Fruit fly (Drosophila melanogaster) whole organism, embryonic: ENCODE data around the gene Lcp65Ae.

Experiments used
- Adf1 ChIP-seq: fragments of 200-800 bp; sonication (Bioruptor generic); IDR thresholded peaks from 2 replicates; pipeline ENCODE4 v1.3.6; 2022; ENCODE audit warnings: missing biosample characterization, missing genetic modification characterization
- B-H2 ChIP-seq: fragments of 200-800 bp; sonication (Bioruptor generic); optimal IDR thresholded peaks from 2 replicates; lab custom pipeline; 2018; ENCODE audit warnings: missing biosample characterization, mild to moderate bottlenecking, missing genetic modification characterization
- Blimp-1 ChIP-seq: fragments of 200-800 bp; sonication (Bioruptor generic); optimal IDR thresholded peaks from 3 replicates; lab custom pipeline; 2018; ENCODE audit warnings: missing biosample characterization, missing genetic modification characterization, mild to moderate bottlenecking, moderate library complexity, missing genetic modification reagents
- BtbVII ChIP-seq: fragments of 200-800 bp; sonication (Bioruptor generic); optimal IDR thresholded peaks from 3 replicates; lab custom pipeline; 2017; ENCODE audit warnings: missing biosample characterization, mild to moderate bottlenecking, missing genetic modification characterization
- CG10543 ChIP-seq: fragments of 200-800 bp; sonication (Bioruptor generic); optimal IDR thresholded peaks from 3 replicates; lab custom pipeline; 2017; ENCODE audit warnings: missing biosample characterization, mild to moderate bottlenecking, missing genetic modification characterization, moderate library complexity
- CG11093 ChIP-seq: fragments of 200-800 bp; sonication (Bioruptor generic); IDR thresholded peaks from 3 replicates; pipeline ENCODE4 v1.3.6; 2022; ENCODE audit warnings: missing biosample characterization, missing genetic modification characterization
- CG12769 ChIP-seq: fragments of 200-800 bp; sonication (Bioruptor generic); optimal IDR thresholded peaks from 2 replicates; lab custom pipeline; 2019; ENCODE audit warnings: missing biosample characterization, mild to moderate bottlenecking, missing genetic modification characterization, moderate library complexity
- CG12942 ChIP-seq: fragments of 200-800 bp; sonication (Bioruptor generic); optimal IDR thresholded peaks from 3 replicates; lab custom pipeline; 2016; ENCODE audit warnings: missing biosample characterization, missing genetic modification characterization
- CG13894 ChIP-seq: fragments of 200-800 bp; sonication (Bioruptor generic); optimal IDR thresholded peaks from 3 replicates; lab custom pipeline; 2018; ENCODE audit warnings: missing biosample characterization, mild to moderate bottlenecking, missing genetic modification characterization, moderate library complexity
- CG15514 ChIP-seq: fragments of 200-800 bp; sonication (Bioruptor generic); optimal IDR thresholded peaks from 3 replicates; lab custom pipeline; 2017; ENCODE audit warnings: missing biosample characterization, missing genetic modification characterization, mild to moderate bottlenecking, moderate library complexity, missing genetic modification reagents
- CG15601 ChIP-seq: fragments of 200-800 bp; sonication (Bioruptor generic); optimal IDR thresholded peaks from 3 replicates; lab custom pipeline; 2019; ENCODE audit warnings: missing biosample characterization, mild to moderate bottlenecking, missing genetic modification characterization, moderate library complexity
- CG16813 ChIP-seq: fragments of 200-800 bp; sonication (Bioruptor generic); IDR thresholded peaks from 3 replicates; pipeline ENCODE4 v1.3.6; 2022; ENCODE audit warnings: missing biosample characterization, missing genetic modification characterization; ENCODE audit not compliant: partially characterized antibody
- CG17912 ChIP-seq: fragments of 200-800 bp; sonication (Bioruptor generic); optimal IDR thresholded peaks from 2 replicates; lab custom pipeline; 2018; ENCODE audit warnings: missing biosample characterization, mild to moderate bottlenecking, missing genetic modification characterization
- CG2116 ChIP-seq: fragments of 200-800 bp; sonication (Bioruptor generic); optimal IDR thresholded peaks from 3 replicates; lab custom pipeline; 2018; ENCODE audit warnings: missing biosample characterization, mild to moderate bottlenecking, missing genetic modification characterization
- CG2889 ChIP-seq: fragments of 200-800 bp; sonication (Bioruptor generic); IDR thresholded peaks from 3 replicates; pipeline ENCODE4 v1.3.6; 2022; ENCODE audit warnings: missing biosample characterization, missing genetic modification characterization
- CG30020 ChIP-seq: fragments of 200-800 bp; optimal IDR thresholded peaks from 2 replicates; lab custom pipeline; 2019; ENCODE audit warnings: missing biosample characterization, mild to moderate bottlenecking, missing genetic modification characterization, moderate library complexity
- CG31388 ChIP-seq: fragments of 200-800 bp; sonication (Bioruptor generic); optimal IDR thresholded peaks from 2 replicates; lab custom pipeline; 2016; ENCODE audit warnings: missing biosample characterization, missing genetic modification characterization
- CG34422 ChIP-seq: fragments of 200-800 bp; sonication (Bioruptor generic); IDR thresholded peaks from 3 replicates; pipeline ENCODE4 v1.3.6; 2022; ENCODE audit warnings: missing biosample characterization, missing genetic modification characterization
- CG7556 ChIP-seq: fragments of 200-800 bp; sonication (Bioruptor generic); optimal IDR thresholded peaks from 2 replicates; lab custom pipeline; 2017; ENCODE audit warnings: missing biosample characterization, mild to moderate bottlenecking, missing genetic modification characterization
- CG7745 ChIP-seq: fragments of 200-800 bp; sonication (Bioruptor generic); optimal IDR thresholded peaks from 2 replicates; lab custom pipeline; 2018; ENCODE audit warnings: missing biosample characterization, mild to moderate bottlenecking, missing genetic modification characterization, moderate library complexity
- CG7987 ChIP-seq: fragments of 200-800 bp; sonication (Bioruptor generic); optimal IDR thresholded peaks from 2 replicates; lab custom pipeline; 2018; ENCODE audit warnings: missing biosample characterization, mild to moderate bottlenecking, missing genetic modification characterization, moderate library complexity
- Dbx ChIP-seq: fragments of 200-800 bp; sonication (Bioruptor generic); IDR thresholded peaks from 3 replicates; pipeline ENCODE4 v1.3.6; 2022; ENCODE audit warnings: missing biosample characterization, missing genetic modification characterization
- Deaf1 ChIP-seq: fragments of 200-800 bp; optimal IDR thresholded peaks from 3 replicates; lab custom pipeline; 2019; ENCODE audit warnings: missing biosample characterization, mild to moderate bottlenecking, missing genetic modification characterization, moderate library complexity
- Eip74EF ChIP-seq, 2 experiments: fragments of 200-800 bp in 1 of 2; fragments of >200 bp in 1 of 2; sonication (Bioruptor generic) in 1 of 2; optimal IDR thresholded peaks; 2 replicates each; lab custom pipeline; 2017 to 2019; ENCODE audit warnings: missing biosample characterization in 2 of 2, missing genetic modification characterization in 2 of 2, mild to moderate bottlenecking in 1 of 2, moderate library complexity in 1 of 2
- Ets65A ChIP-seq: fragments of 200-800 bp; sonication (Bioruptor generic); peaks from one replicate; lab custom pipeline; 2016; ENCODE audit warnings: missing biosample characterization, missing genetic modification characterization
- Fer2 ChIP-seq: fragments of 200-800 bp; sonication (Bioruptor generic); optimal IDR thresholded peaks from 2 replicates; lab custom pipeline; 2018; ENCODE audit warnings: missing biosample characterization, mild to moderate bottlenecking, missing genetic modification characterization, moderate library complexity
- Hr3 ChIP-seq: fragments of 200-800 bp; sonication (Bioruptor generic); optimal IDR thresholded peaks from 3 replicates; lab custom pipeline; 2016; ENCODE audit warnings: missing biosample characterization, missing genetic modification characterization
- Mrtf ChIP-seq: fragments of 200-800 bp; sonication (Bioruptor generic); IDR thresholded peaks from 3 replicates; pipeline ENCODE4 v1.3.6; 2022; ENCODE audit warnings: missing biosample characterization, missing genetic modification characterization
- Pdp1 ChIP-seq, 2 experiments: fragments of 200-800 bp; sonication (Bioruptor generic); optimal IDR thresholded peaks; 3 replicates each; lab custom pipeline; 2016; ENCODE audit warnings: missing biosample characterization in 2 of 2, missing genetic modification characterization in 2 of 2, mild to moderate bottlenecking in 1 of 2, moderate library complexity in 1 of 2
- abd-A ChIP-seq: fragments of 200-800 bp; sonication (Bioruptor generic); optimal IDR thresholded peaks from 3 replicates; lab custom pipeline; 2019; ENCODE audit warnings: missing biosample characterization, mild to moderate bottlenecking, missing genetic modification characterization, moderate library complexity
- chinmo ChIP-seq: fragments of 200-800 bp; sonication (Bioruptor generic); IDR thresholded peaks from 4 replicates; pipeline ENCODE4 v1.3.6; 2022; ENCODE audit warnings: missing biosample characterization, missing genetic modification characterization; ENCODE audit not compliant: partially characterized antibody
- cwo ChIP-seq: fragments of 200-800 bp; sonication (Bioruptor generic); optimal IDR thresholded peaks from 3 replicates; lab custom pipeline; 2017; ENCODE audit warnings: missing biosample characterization, missing genetic modification characterization, mild to moderate bottlenecking, moderate library complexity, missing genetic modification reagents
- gt ChIP-seq: fragments of 200-800 bp; sonication (Bioruptor generic); IDR thresholded peaks from 2 replicates; pipeline ENCODE4 v1.3.6; 2022; ENCODE audit warnings: missing biosample characterization, missing genetic modification characterization
- hb ChIP-seq: fragments of 200-800 bp; sonication (Bioruptor generic); IDR thresholded peaks from 3 replicates; pipeline ENCODE4 v1.3.6; 2022; ENCODE audit warnings: missing biosample characterization, missing genetic modification characterization; ENCODE audit not compliant: partially characterized antibody
- jigr1 ChIP-seq: fragments of 200-800 bp; sonication (Bioruptor generic); IDR thresholded peaks from 3 replicates; pipeline ENCODE4 v1.3.6; 2022; ENCODE audit warnings: missing biosample characterization, missing genetic modification characterization
- knrl ChIP-seq: fragments of 200-800 bp; sonication (Bioruptor generic); IDR thresholded peaks from 3 replicates; pipeline ENCODE4 v1.3.6; 2022; ENCODE audit warnings: missing biosample characterization, missing genetic modification characterization; ENCODE audit not compliant: partially characterized antibody
- pros ChIP-seq: fragments of 200-800 bp; sonication (Bioruptor generic); optimal IDR thresholded peaks from 3 replicates; lab custom pipeline; 2019; ENCODE audit warnings: missing biosample characterization, mild to moderate bottlenecking, missing genetic modification characterization, moderate library complexity
- sd ChIP-seq: fragments of 200-800 bp; sonication (Bioruptor generic); optimal IDR thresholded peaks from 3 replicates; lab custom pipeline; 2018; ENCODE audit warnings: missing biosample characterization, mild to moderate bottlenecking, missing genetic modification characterization, moderate library complexity
- sens ChIP-seq: fragments of 200-800 bp; sonication (Bioruptor generic); peaks from one replicate; lab custom pipeline; 2016; ENCODE audit warnings: missing biosample characterization, missing genetic modification characterization
- sob ChIP-seq: fragments of 200-800 bp; sonication (Bioruptor generic); IDR thresholded peaks from 2 replicates; pipeline ENCODE4 v1.3.6; 2022; ENCODE audit warnings: missing biosample characterization, missing genetic modification characterization
- tna ChIP-seq: fragments of 200-800 bp; sonication (Bioruptor generic); IDR thresholded peaks from 2 replicates; pipeline ENCODE4 v1.3.6; 2022; ENCODE audit warnings: missing biosample characterization, missing genetic modification characterization; ENCODE audit not compliant: partially characterized antibody
- vvl ChIP-seq: fragments of 200-800 bp; sonication (Bioruptor generic); IDR thresholded peaks from 2 replicates; pipeline ENCODE4 v1.3.6; 2022; ENCODE audit warnings: missing biosample characterization, missing genetic modification characterization

Lcp65Ae gene

DNA sequence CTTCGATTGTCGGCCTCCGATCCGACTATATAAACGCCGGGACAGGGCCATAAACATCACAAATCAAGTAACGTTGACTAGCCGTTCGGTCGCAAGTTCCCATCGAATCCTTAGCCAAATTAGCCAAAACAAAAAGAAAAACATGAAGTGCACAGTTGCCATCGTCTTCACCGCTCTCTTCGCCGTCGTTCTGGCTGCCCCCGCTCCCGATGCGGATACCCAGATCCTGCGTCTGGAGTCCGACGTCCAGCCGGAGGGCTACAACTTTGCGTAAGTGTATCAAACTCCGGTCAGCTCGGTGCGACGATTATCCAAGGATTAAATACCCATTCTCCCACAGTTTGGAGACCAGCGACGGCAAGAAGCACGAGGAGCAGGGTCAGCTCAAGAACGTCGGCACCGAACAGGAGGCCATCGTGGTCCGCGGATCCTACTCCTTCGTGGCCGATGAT is 6.9 kb upstream of the Lcp65Ae start, which contains the start of gene Lcp65Ac:
TSS of gene Lcp65Ac (plus strand) at position 51 of the 452 bp plus-strand sequence.
- TF ChIP-seq Dbx (GFP tag; lab: Robert Waterston, UW) (0 out of 3 replicates have a peak, but pooled peaks have one; percentile 6), CG34422 (GFP tag; lab: Robert Waterston, UW) (no peak), CG12942 (GFP tag; lab: Kevin White, UChicago) (no peak), Ets65A (GFP tag; lab: Kevin White, UChicago) (peak; percentile 93)

DNA sequence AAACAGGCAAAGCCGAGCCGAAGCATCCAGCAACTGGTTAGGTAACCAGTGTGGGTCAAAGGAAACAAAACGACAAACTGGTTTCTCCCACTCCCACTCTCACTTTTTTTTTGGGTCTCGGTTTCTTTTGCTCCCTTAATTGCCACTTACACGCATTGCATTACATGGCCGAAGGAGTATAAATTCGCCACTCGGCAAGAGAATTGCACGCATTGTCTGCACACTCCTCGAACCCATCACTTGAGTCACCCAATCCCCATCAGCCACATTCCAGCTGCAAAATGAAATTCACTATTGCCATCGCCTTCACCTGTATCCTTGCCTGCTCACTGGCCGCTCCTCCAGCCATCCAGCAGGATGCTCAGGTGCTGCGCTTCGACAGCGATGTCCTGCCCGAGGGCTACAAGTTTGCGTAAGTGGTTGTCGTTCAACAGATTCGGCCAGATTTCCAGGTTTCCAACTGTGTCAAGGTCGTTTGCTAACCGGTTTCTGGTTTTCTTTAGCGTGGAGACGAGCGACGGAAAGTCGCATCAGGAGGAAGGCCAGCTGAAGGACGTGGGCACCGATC is 5.4 kb upstream of the Lcp65Ae start, which contains the start of gene Lcp65Ad:
TSS of gene Lcp65Ad (plus strand) at position 208 of the 568 bp plus-strand sequence.
- peak; percentile 25 for TF ChIP-seq Blimp-1 (GFP tag; lab: Kevin White, UChicago)
- TF ChIP-seq Ets65A (GFP tag; lab: Kevin White, UChicago), result peak; percentile 85
- no peak for TF ChIP-seq gt (GFP tag; lab: Robert Waterston, UW)

DNA sequence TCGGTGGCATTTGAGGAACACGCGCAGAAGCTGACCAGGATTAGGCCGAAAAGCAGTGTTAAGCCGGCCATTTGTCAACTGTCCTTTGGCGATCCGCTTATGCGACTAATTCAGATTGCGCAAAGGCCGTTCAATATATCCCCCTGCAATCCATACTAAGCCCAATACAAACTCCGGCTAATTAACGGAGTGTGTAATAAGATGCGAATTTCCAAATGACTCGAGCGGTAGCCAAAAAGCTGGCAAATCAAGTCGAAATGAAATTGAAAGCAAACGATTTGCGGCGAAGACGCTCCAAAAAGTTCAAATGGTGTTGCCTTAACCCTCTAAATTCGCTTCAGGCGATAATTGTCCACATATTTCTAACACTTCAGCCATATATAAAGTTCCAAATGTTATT is 4.4 kb upstream of the Lcp65Ae start, which contains the start of gene Cpr65Aw:
TSS of gene Cpr65Aw (minus strand) at position 101 of the 400 bp plus-strand sequence.
- TF ChIP-seq CG17912 (GFP tag; lab: Kevin White, UChicago) (no peak), CG30020 (no peak), CG15601 (tag; lab: Kevin White, UChicago) (no peak), Eip74EF (GFP tag; optimal IDR thresholded peaks at IDR 0.05; lab: Kevin White, UChicago) (no peak), BtbVII (GFP tag; lab: Kevin White, UChicago) (no peak), CG2889 (GFP tag; lab: Robert Waterston, UW) (no peak), Fer2 (tag; lab: Kevin White, UChicago) (no peak), CG2116 (GFP tag; lab: Kevin White, UChicago) (no peak), CG11093 (GFP tag; lab: Robert Waterston, UW) (no peak), jigr1 (GFP tag; lab: Robert Waterston, UW) (no peak), Mrtf (GFP tag; lab: Robert Waterston, UW) (no peak), B-H2 (no peak), CG15514 (GFP tag; lab: Kevin White, UChicago) (no peak), Hr3 (no peak), CG31388 (GFP tag; lab: Kevin White, UChicago) (no peak), CG7556 (no peak), CG7745 (tag; lab: Kevin White, UChicago) (no peak)

dm6 chr3L:6141538-6141937 is 3.6 kb upstream of the Lcp65Ae start:
- TF ChIP-seq CG13894 (peak; percentile 78), CG16813 (GFP tag; lab: Robert Waterston, UW) (no peak), sens (GFP tag; lab: Kevin White, UChicago) (peak; percentile 28), knrl (GFP tag; lab: Robert Waterston, UW) (no peak), abd-A (peak; percentile 81), sd (tag; lab: Kevin White, UChicago) (peak; percentile 35), chinmo (GFP tag; lab: Robert Waterston, UW) (peak; percentile 90), pros (GFP tag; lab: Kevin White, UChicago) (no peak), Deaf1 (no peak), tna (no peak), Adf1 (GFP tag; lab: Robert Waterston, UW) (no peak), Blimp-1 (GFP tag; lab: Kevin White, UChicago) (peak; percentile 17), hb (GFP tag; lab: Robert Waterston, UW) (no peak), CG7987 (no peak), vvl (GFP tag; lab: Robert Waterston, UW) (peak; percentile 70; the same call in 1 of the 2 replicates), Pdp1 (GFP tag; optimal IDR thresholded peaks at IDR 0.05; lab: Kevin White, UChicago) (peak in 1 of 2 experiments; percentile 65), cwo (peak; percentile 52), CG10543 (GFP tag; lab: Kevin White, UChicago) (no peak), CG12769 (peak; percentile 64), sob (no peak)
